Fruit fly (Drosophila melanogaster) whole organism, embryonic: Measurements from ENCODE around the gene Argk1.

Experiments used
- Abd-B ChIP-seq: fragments of 200-800 bp; sonication (Bioruptor generic); optimal IDR thresholded peaks from 2 replicates; lab custom pipeline; 2018; ENCODE audit warnings: missing biosample characterization, mild to moderate bottlenecking, missing genetic modification characterization, moderate library complexity
- Adf1 ChIP-seq: fragments of 200-800 bp; sonication (Bioruptor generic); IDR thresholded peaks from 2 replicates; pipeline ENCODE4 v1.3.6; 2022; ENCODE audit warnings: missing biosample characterization, missing genetic modification characterization
- Atf6 ChIP-seq: fragments of 200-800 bp; sonication (Bioruptor generic); IDR thresholded peaks from 2 replicates; pipeline ENCODE4 v1.3.6; 2022; ENCODE audit warnings: missing biosample characterization, missing genetic modification characterization
- CG10979 ChIP-seq: fragments of 200-800 bp; sonication (Bioruptor generic); optimal IDR thresholded peaks from 2 replicates; lab custom pipeline; 2018; ENCODE audit warnings: missing biosample characterization, mild to moderate bottlenecking, missing genetic modification characterization, moderate library complexity
- CG12155 ChIP-seq: fragments of 200-800 bp; sonication (Bioruptor generic); optimal IDR thresholded peaks from 3 replicates; lab custom pipeline; 2016; ENCODE audit warnings: missing biosample characterization, missing genetic modification characterization
- CG12236 ChIP-seq: fragments of 200-800 bp; sonication (Bioruptor generic); optimal IDR thresholded peaks from 2 replicates; lab custom pipeline; 2016; ENCODE audit warnings: missing biosample characterization, missing genetic modification characterization
- CG12769 ChIP-seq: fragments of 200-800 bp; sonication (Bioruptor generic); optimal IDR thresholded peaks from 2 replicates; lab custom pipeline; 2019; ENCODE audit warnings: missing biosample characterization, mild to moderate bottlenecking, missing genetic modification characterization, moderate library complexity
- CG13894 ChIP-seq: fragments of 200-800 bp; sonication (Bioruptor generic); optimal IDR thresholded peaks from 3 replicates; lab custom pipeline; 2018; ENCODE audit warnings: missing biosample characterization, mild to moderate bottlenecking, missing genetic modification characterization, moderate library complexity
- CG15269 ChIP-seq: fragments of 200-800 bp; sonication (Bioruptor generic); optimal IDR thresholded peaks from 2 replicates; lab custom pipeline; 2018; ENCODE audit warnings: missing biosample characterization, mild to moderate bottlenecking, missing genetic modification characterization, moderate library complexity
- CG18262 ChIP-seq: fragments of 200-800 bp; optimal IDR thresholded peaks from 3 replicates; lab custom pipeline; 2019; ENCODE audit warnings: missing biosample characterization, mild to moderate bottlenecking, missing genetic modification characterization, moderate library complexity
- CG2199 ChIP-seq: fragments of 200-800 bp; sonication (Bioruptor generic); IDR thresholded peaks from 3 replicates; pipeline ENCODE4 v1.3.6; 2022; ENCODE audit warnings: missing biosample characterization, missing genetic modification characterization
- CG31224 ChIP-seq: fragments of 200-800 bp; sonication (Bioruptor generic); IDR thresholded peaks from 2 replicates; pipeline ENCODE4 v1.3.6; 2022; ENCODE audit warnings: missing biosample characterization, missing genetic modification characterization
- CG3163 ChIP-seq: fragments of 200-800 bp; sonication (Bioruptor generic); optimal IDR thresholded peaks from 3 replicates; lab custom pipeline; 2016; ENCODE audit warnings: missing biosample characterization, missing genetic modification characterization
- CG4328 ChIP-seq: fragments of 200-800 bp; sonication (Bioruptor generic); optimal IDR thresholded peaks from 3 replicates; lab custom pipeline; 2017; ENCODE audit warnings: missing biosample characterization, missing genetic modification reagents, missing genetic modification characterization
- CG43689 ChIP-seq: fragments of 200-800 bp; sonication (Bioruptor generic); IDR thresholded peaks from 2 replicates; pipeline ENCODE4 v1.3.6; 2022; ENCODE audit warnings: missing biosample characterization, missing genetic modification characterization
- CG6654 ChIP-seq: fragments of 200-800 bp; sonication (Bioruptor generic); optimal IDR thresholded peaks from 2 replicates; lab custom pipeline; 2017; ENCODE audit warnings: missing biosample characterization, mild to moderate bottlenecking, missing genetic modification characterization
- CG6791 ChIP-seq: fragments of 200-800 bp; sonication (Bioruptor generic); IDR thresholded peaks from 3 replicates; pipeline ENCODE4 v1.3.6; 2022; ENCODE audit warnings: missing biosample characterization, missing genetic modification characterization; ENCODE audit not compliant: partially characterized antibody
- CG7963 ChIP-seq: fragments of 200-800 bp; sonication (Bioruptor generic); IDR thresholded peaks from 3 replicates; pipeline ENCODE4 v1.3.6; 2022; ENCODE audit warnings: missing biosample characterization, missing genetic modification characterization; ENCODE audit not compliant: partially characterized antibody
- CG9437 ChIP-seq: fragments of 200-800 bp; sonication (Bioruptor generic); optimal IDR thresholded peaks from 2 replicates; lab custom pipeline; 2018; ENCODE audit warnings: missing biosample characterization, mild to moderate bottlenecking, missing genetic modification characterization
- CG9876 ChIP-seq: fragments of 200-800 bp; sonication (Bioruptor generic); optimal IDR thresholded peaks from 2 replicates; lab custom pipeline; 2016; ENCODE audit warnings: missing biosample characterization, missing genetic modification characterization
- Ets65A ChIP-seq: fragments of 200-800 bp; sonication (Bioruptor generic); peaks from one replicate; lab custom pipeline; 2016; ENCODE audit warnings: missing biosample characterization, missing genetic modification characterization
- HHEX ChIP-seq: fragments of 200-800 bp; sonication (Bioruptor generic); optimal IDR thresholded peaks from 3 replicates; lab custom pipeline; 2017; ENCODE audit warnings: missing biosample characterization, mild to moderate bottlenecking, missing genetic modification characterization, missing genetic modification reagents
- HLH4C ChIP-seq: fragments of 200-800 bp; sonication (Bioruptor generic); IDR thresholded peaks from 3 replicates; pipeline ENCODE4 v1.3.6; 2022; ENCODE audit warnings: missing biosample characterization, missing genetic modification characterization; ENCODE audit not compliant: partially characterized antibody
- Hmr ChIP-seq: fragments of 200-800 bp; sonication (Bioruptor generic); optimal IDR thresholded peaks from 3 replicates; lab custom pipeline; 2017; ENCODE audit warnings: mild to moderate bottlenecking, missing biosample characterization, missing genetic modification reagents, missing genetic modification characterization
- Lim3 ChIP-seq: fragments of 200-800 bp; sonication (Bioruptor generic); IDR thresholded peaks from 2 replicates; pipeline ENCODE4 v1.3.6; 2022; ENCODE audit warnings: missing biosample characterization, missing genetic modification characterization
- Med ChIP-seq: fragments of 200-800 bp; sonication (Bioruptor generic); peaks from one replicate; lab custom pipeline; 2016; ENCODE audit warnings: missing biosample characterization, missing genetic modification characterization, mild to moderate bottlenecking, inconsistent platforms, moderate library complexity
- Opbp ChIP-seq: fragments of 200-800 bp; sonication (Bioruptor generic); IDR thresholded peaks from 3 replicates; pipeline ENCODE4 v1.3.6; 2022; ENCODE audit warnings: missing biosample characterization, missing genetic modification characterization; ENCODE audit not compliant: partially characterized antibody
- Pdp1 ChIP-seq, 2 experiments: fragments of 200-800 bp; sonication (Bioruptor generic); optimal IDR thresholded peaks; 3 replicates each; lab custom pipeline; 2016; ENCODE audit warnings: missing biosample characterization in 2 of 2, missing genetic modification characterization in 2 of 2, mild to moderate bottlenecking in 1 of 2, moderate library complexity in 1 of 2
- Trl ChIP-seq, 3 experiments: fragments of >200 bp in 2 of 3; fragments of 200-800 bp in 1 of 3; sonication (Bioruptor generic) in 1 of 3; optimal IDR thresholded peaks; 2 replicates in 1 of 3; 3 replicates in 2 of 3; lab custom pipeline; 2016 to 2017; ENCODE audit warnings: missing biosample characterization in 1 of 3, missing genetic modification characterization in 1 of 3
- Xrp1 ChIP-seq: fragments of 200-800 bp; sonication (Bioruptor generic); IDR thresholded peaks from 2 replicates; pipeline ENCODE4 v1.3.6; 2022; ENCODE audit warnings: missing biosample characterization, missing genetic modification characterization
- al ChIP-seq: fragments of 200-800 bp; sonication (Bioruptor generic); IDR thresholded peaks from 2 replicates; pipeline ENCODE4 v1.3.6; 2022; ENCODE audit warnings: missing biosample characterization, missing genetic modification characterization
- amos ChIP-seq: fragments of 200-800 bp; sonication (Bioruptor generic); IDR thresholded peaks from 2 replicates; pipeline ENCODE4 v1.3.6; 2022; ENCODE audit warnings: missing biosample characterization, missing genetic modification characterization; ENCODE audit not compliant: partially characterized antibody
- ci ChIP-seq: fragments of 200-800 bp; sonication (Bioruptor generic); IDR thresholded peaks from 3 replicates; pipeline ENCODE4 v1.3.6; 2022; ENCODE audit warnings: missing biosample characterization, missing genetic modification characterization
- dan ChIP-seq: fragments of 200-800 bp; sonication (Bioruptor generic); IDR thresholded peaks from 2 replicates; pipeline ENCODE4 v1.3.6; 2022; ENCODE audit warnings: missing biosample characterization, missing genetic modification characterization
- eve ChIP-seq, 2 experiments: fragments of >200 bp; optimal IDR thresholded peaks; 2 replicates each; lab custom pipeline; 2017; ENCODE audit warnings: missing biosample characterization in 2 of 2, missing genetic modification characterization in 2 of 2
- fd64A ChIP-seq: fragments of 200-800 bp; sonication (Bioruptor generic); optimal IDR thresholded peaks from 3 replicates; lab custom pipeline; 2018; ENCODE audit warnings: missing biosample characterization, mild to moderate bottlenecking, missing genetic modification characterization
- gro ChIP-seq: fragments of 200-800 bp; sonication (Bioruptor generic); optimal IDR thresholded peaks from 2 replicates; lab custom pipeline; 2016; ENCODE audit warnings: missing biosample characterization, missing genetic modification characterization
- nom ChIP-seq: fragments of 200-800 bp; sonication (Bioruptor generic); optimal IDR thresholded peaks from 2 replicates; lab custom pipeline; 2017; ENCODE audit warnings: missing biosample characterization, missing genetic modification characterization, mild to moderate bottlenecking, moderate library complexity, missing genetic modification reagents
- pita ChIP-seq: fragments of 200-800 bp; sonication (Bioruptor generic); optimal IDR thresholded peaks from 2 replicates; lab custom pipeline; 2017; ENCODE audit warnings: missing biosample characterization, mild to moderate bottlenecking, missing genetic modification characterization
- pnt ChIP-seq: fragments of 200-800 bp; sonication (Bioruptor generic); optimal IDR thresholded peaks from 3 replicates; lab custom pipeline; 2016; ENCODE audit warnings: missing biosample characterization, missing genetic modification characterization
- schlank ChIP-seq: fragments of 200-800 bp; sonication (Bioruptor generic); optimal IDR thresholded peaks from 2 replicates; lab custom pipeline; 2018; ENCODE audit warnings: missing biosample characterization, mild to moderate bottlenecking, missing genetic modification characterization
- sens ChIP-seq: fragments of 200-800 bp; sonication (Bioruptor generic); peaks from one replicate; lab custom pipeline; 2016; ENCODE audit warnings: missing biosample characterization, missing genetic modification characterization
- sug ChIP-seq: fragments of 200-800 bp; optimal IDR thresholded peaks from 2 replicates; lab custom pipeline; 2019; ENCODE audit warnings: missing biosample characterization, mild to moderate bottlenecking, missing genetic modification characterization, moderate library complexity
- vvl ChIP-seq: fragments of 200-800 bp; sonication (Bioruptor generic); IDR thresholded peaks from 2 replicates; pipeline ENCODE4 v1.3.6; 2022; ENCODE audit warnings: missing biosample characterization, missing genetic modification characterization
- wdn ChIP-seq: fragments of 200-800 bp; sonication (Bioruptor generic); IDR thresholded peaks from 2 replicates; pipeline ENCODE4 v1.3.6; 2022; ENCODE audit warnings: missing biosample characterization, missing genetic modification characterization
- yki ChIP-seq: fragments of >200 bp; optimal IDR thresholded peaks from 3 replicates; lab custom pipeline; 2018

Gene Argk1

DNA sequence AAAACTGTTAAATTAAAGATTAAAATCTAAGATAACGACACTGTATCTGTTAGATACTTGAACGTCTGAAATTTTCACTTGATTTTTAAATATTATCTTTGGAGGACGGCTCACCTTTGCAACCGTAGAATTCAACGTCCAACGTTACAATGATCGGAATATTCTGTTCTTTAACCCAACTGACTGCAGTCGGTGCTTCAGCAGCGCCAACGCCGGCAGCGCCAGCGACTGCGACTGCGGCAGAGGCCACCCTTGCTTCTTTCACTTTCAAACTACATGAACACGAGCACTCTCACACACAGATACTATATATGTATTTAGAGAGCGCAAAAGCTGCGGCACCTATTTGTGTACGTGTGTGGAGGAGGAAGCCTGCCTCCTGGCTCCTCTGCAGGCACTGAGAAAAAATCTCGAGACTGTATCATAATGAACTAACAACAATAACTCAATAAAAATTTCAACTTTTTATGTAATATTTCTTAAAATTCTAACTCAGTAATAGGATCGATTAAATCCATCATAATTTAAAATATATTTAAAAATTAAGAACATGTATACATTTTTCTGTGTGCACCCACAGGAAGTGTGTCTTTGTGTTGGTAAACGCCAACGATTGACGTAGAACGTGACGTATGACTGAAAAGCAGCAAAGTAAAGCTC, 8.3 kb downstream of the Argk1 start (continued):
- TF ChIP-seq Abd-B (GFP tag; lab: Kevin White, UChicago) (peak; percentile 85), pnt (GFP tag; lab: Kevin White, UChicago) (peak; percentile 23), ci (peak; percentile 92), pita (no peak), CG9876 (GFP tag; lab: Kevin White, UChicago) (no peak), CG4328 (GFP tag; lab: Kevin White, UChicago) (peak; percentile 87), al (peak; percentile 86), nom (GFP tag; lab: Kevin White, UChicago) (peak; percentile 90), CG10979 (tag; lab: Kevin White, UChicago) (peak; percentile 91), CG18262 (tag; lab: Kevin White, UChicago) (peak; percentile 94), fd64A (GFP tag; lab: Kevin White, UChicago) (peak; percentile 58), CG12155 (GFP tag; lab: Kevin White, UChicago) (peak; percentile 87), CG15269 (peak; percentile 90), schlank (tag; lab: Kevin White, UChicago) (peak; percentile 65), vvl (peak; percentile 95), eve (GFP tag; optimal IDR thresholded peaks at IDR 0.05; lab: Kevin White, UChicago) (peak in 1 of 2 experiments; percentile 92), CG9437 (GFP tag; lab: Kevin White, UChicago) (peak; percentile 90), yki (lab: Kevin White, UChicago) (no peak), Trl (optimal IDR thresholded peaks at IDR 0.05; lab: Kevin White, UChicago) (no peak), Trl (GFP tag; optimal IDR thresholded peaks at IDR 0.05; lab: Kevin White, UChicago) (peak; percentile 17)

DNA sequence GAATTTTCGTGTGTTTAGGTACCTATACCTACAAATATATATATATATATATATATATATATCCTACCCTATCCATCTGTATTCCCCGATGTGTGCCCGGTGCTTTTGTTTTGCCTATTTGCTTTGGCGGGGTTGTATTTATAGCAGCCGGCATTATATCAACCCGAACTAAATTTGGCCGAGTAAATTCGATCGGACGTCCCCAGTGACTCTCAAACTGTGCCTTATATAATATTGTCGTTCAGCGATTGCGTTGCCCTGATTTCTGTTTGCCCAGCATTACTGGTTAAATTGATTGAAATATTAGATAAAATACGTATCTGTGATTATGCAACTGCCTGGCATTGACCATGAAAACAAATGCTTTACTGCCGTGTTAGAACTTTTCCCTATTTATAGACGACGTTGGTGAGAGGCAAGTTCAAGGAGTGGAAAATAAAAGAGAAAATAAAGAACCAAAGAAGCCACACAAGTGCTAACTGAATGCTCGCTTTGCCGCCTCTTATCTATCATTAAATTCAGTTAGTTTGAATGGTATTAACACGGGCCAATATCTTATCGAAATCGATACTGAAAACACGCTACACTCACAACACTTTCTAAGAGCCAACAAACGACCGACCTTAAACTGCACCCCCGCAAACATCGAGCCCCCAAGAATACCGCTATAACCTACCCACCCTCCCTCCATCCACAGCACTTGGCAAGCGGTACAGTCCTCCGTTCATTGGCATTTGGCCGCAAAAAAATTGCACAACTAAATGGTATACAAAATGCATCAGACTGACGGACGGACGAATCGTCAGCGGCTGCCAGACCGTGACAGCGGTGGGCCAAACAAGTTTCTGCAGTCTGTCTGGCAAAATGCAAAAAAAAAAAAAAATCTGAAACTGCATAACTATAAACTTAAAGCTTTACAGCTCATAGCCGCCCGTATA, 9.7 kb downstream of the Argk1 start:
- TF ChIP-seq Ets65A (GFP tag; lab: Kevin White, UChicago) (peak; percentile 89), wdn (no peak), Atf6 (no peak), CG6654 (peak; percentile 86), CG3163 (GFP tag; lab: Kevin White, UChicago) (no peak), Hmr (GFP tag; lab: Kevin White, UChicago) (peak; percentile 7), Med (GFP tag; lab: Kevin White, UChicago) (peak; percentile 7), Xrp1 (no peak), sens (GFP tag; lab: Kevin White, UChicago) (peak; percentile 31), CG13894 (tag; lab: Kevin White, UChicago) (peak; percentile 23), Pdp1 (GFP tag; optimal IDR thresholded peaks at IDR 0.05; lab: Kevin White, UChicago) (peak in 1 of 2 experiments; percentile 95), CG12769 (peak; percentile 68), sug (peak; percentile 86), CG31224 (peak; percentile 37; the same call in 1 of the 2 replicates), Adf1 (no peak)

DNA sequence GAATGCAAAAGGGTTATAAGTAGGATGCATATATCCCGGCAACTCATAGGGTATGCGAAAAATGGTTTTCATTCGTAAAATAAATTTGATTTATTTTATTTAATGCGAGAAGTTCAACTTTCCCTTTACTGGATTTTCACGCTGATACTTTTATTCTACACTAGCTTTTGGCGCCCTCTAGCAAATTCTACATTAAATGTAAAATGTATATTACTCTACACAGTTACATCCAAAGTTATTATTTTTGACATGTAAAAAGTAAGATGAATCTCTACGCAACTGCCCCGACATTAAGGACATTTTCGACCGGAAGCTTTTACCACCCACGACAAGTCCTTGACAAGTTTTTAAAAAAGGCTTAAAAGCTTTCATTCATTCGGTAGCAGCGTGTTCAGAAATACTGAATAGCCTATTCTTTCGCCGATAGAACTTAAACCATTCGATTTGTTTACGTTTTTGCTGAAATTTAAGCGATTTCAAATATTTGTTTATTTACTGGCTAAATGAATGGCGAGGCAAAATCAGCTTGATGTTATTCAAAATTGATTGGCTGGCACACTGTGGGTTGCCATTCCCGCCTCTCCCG, 10.9 kb downstream of the Argk1 start:
- TF ChIP-seq HLH4C (GFP tag; lab: Robert Waterston, UW) (peak; percentile 28; the same call in 1 of the 3 replicates), gro (GFP tag; lab: Kevin White, UChicago) (no peak), sens (GFP tag; lab: Kevin White, UChicago) (peak; percentile 56), Lim3 (GFP tag; lab: Robert Waterston, UW) (no peak), amos (GFP tag; lab: Robert Waterston, UW) (peak; percentile 74), CG7963 (peak; percentile 31; the same call in 1 of the 3 replicates), CG6791 (GFP tag; lab: Robert Waterston, UW) (peak; percentile 63; the same call in 2 of the 3 replicates), CG3163 (GFP tag; lab: Kevin White, UChicago) (no peak), CG2199 (peak; percentile 84), Opbp (GFP tag; lab: Robert Waterston, UW) (0 out of 3 replicates have a peak, but pooled peaks have one; percentile 41), dan (GFP tag; lab: Robert Waterston, UW) (no peak), HHEX (no peak), CG12236 (GFP tag; lab: Kevin White, UChicago) (no peak), CG43689 (no peak)
